Fruit fly (Drosophila melanogaster): Measurements from ENCODE around the gene tos.

Gene tos

dm6 chr2L:18653328-18653675 is 28.6 kb downstream of the tos start (continued):
- peak; percentile 85 for TF ChIP-seq CG31441 (GFP tag; IDR thresholded peaks at IDR 0.05)
- TF ChIP-seq her (GFP tag; optimal IDR thresholded peaks at IDR 0.05): peak; percentile 39
- peak; percentile 77 for TF ChIP-seq Ptx1 (GFP tag; IDR thresholded peaks at IDR 0.05)
- TF ChIP-seq CG15269 (tag; optimal IDR thresholded peaks at IDR 0.05): peak; percentile 62
- TF ChIP-seq dysf (GFP tag; IDR thresholded peaks at IDR 0.05): peak; percentile 69; the same call in 1 of the 3 replicates
- TF ChIP-seq HmgD (GFP tag; optimal IDR thresholded peaks at IDR 0.05): no peak
- peak; percentile 27; the same call in 1 of the 2 replicates for TF ChIP-seq dimm (GFP tag; IDR thresholded peaks at IDR 0.05)
- no peak for TF ChIP-seq CG2202 (tag; optimal IDR thresholded peaks at IDR 0.05)
- TF ChIP-seq trem (tag; optimal IDR thresholded peaks at IDR 0.05): peak; percentile 57
- no peak for TF ChIP-seq CG13894 (tag; optimal IDR thresholded peaks at IDR 0.05)
- TF ChIP-seq peb (GFP tag; IDR thresholded peaks at IDR 0.05): peak; percentile 82
- peak; percentile 88 for TF ChIP-seq CG8388 (GFP tag; optimal IDR thresholded peaks at IDR 0.05)
- TF ChIP-seq mld (GFP tag; IDR thresholded peaks at IDR 0.05; ENCODE audit: partially characterized antibody): no peak
- TF ChIP-seq CG31365 (tag; optimal IDR thresholded peaks at IDR 0.05): peak; percentile 20
- peak; percentile 31 for TF ChIP-seq Lhr (GFP tag; optimal IDR thresholded peaks at IDR 0.05)
- no peak; the same call in 1 of the 2 replicates for TF ChIP-seq chm (GFP tag; IDR thresholded peaks at IDR 0.05)
- no peak for TF ChIP-seq Taf1 (GFP tag; IDR thresholded peaks at IDR 0.05)
- peak in 1 of 3 experiments; percentile 78 for TF ChIP-seq Stat92E (GFP tag; optimal IDR thresholded peaks at IDR 0.05)
- TF ChIP-seq pnt (GFP tag; optimal IDR thresholded peaks at IDR 0.05): peak; percentile 33
- TF ChIP-seq ranshi (GFP tag; IDR thresholded peaks at IDR 0.05): peak; percentile 56; the same call in 1 of the 2 replicates
- TF ChIP-seq Sox102F (GFP tag; optimal IDR thresholded peaks at IDR 0.05): peak; percentile 65
- peak; percentile 48 for TF ChIP-seq grau (tag; optimal IDR thresholded peaks at IDR 0.05)
- TF ChIP-seq trh (GFP tag; optimal IDR thresholded peaks at IDR 0.05): peak; percentile 34
- peak in 1 of 2 experiments; percentile 76 for TF ChIP-seq bsh (GFP tag; optimal IDR thresholded peaks at IDR 0.05)
- peak; percentile 9 for TF ChIP-seq BtbVII (GFP tag; optimal IDR thresholded peaks at IDR 0.05)
- no peak for TF ChIP-seq CrebB (tag; optimal IDR thresholded peaks at IDR 0.05)
- TF ChIP-seq Hmr (GFP tag; optimal IDR thresholded peaks at IDR 0.05): no peak
- peak; percentile 84 for TF ChIP-seq CG15601 (tag; optimal IDR thresholded peaks at IDR 0.05)
- TF ChIP-seq CG11504 (tag; optimal IDR thresholded peaks at IDR 0.05): peak; percentile 64
- TF ChIP-seq bigmax (GFP tag; optimal IDR thresholded peaks at IDR 0.05): no peak
- peak; percentile 71 for TF ChIP-seq CG1233 (GFP tag; optimal IDR thresholded peaks at IDR 0.05)
- peak; percentile 21 for TF ChIP-seq CG3065 (GFP tag; optimal IDR thresholded peaks at IDR 0.05)
- peak; percentile 63 for TF ChIP-seq CG18764 (GFP tag; optimal IDR thresholded peaks at IDR 0.05)
- TF ChIP-seq da (GFP tag; optimal IDR thresholded peaks at IDR 0.05): no peak
- TF ChIP-seq Asciz (GFP tag; optimal IDR thresholded peaks at IDR 0.05): peak; percentile 70
- TF ChIP-seq en (GFP tag; optimal IDR thresholded peaks at IDR 0.05): no peak
- TF ChIP-seq grn (GFP tag; optimal IDR thresholded peaks at IDR 0.05): peak; percentile 37
- no peak for TF ChIP-seq CG6765 (GFP tag; optimal IDR thresholded peaks at IDR 0.05)
- TF ChIP-seq ssp (GFP tag; IDR thresholded peaks at IDR 0.05): peak; percentile 69
- peak; percentile 70 for TF ChIP-seq Abd-B (GFP tag; optimal IDR thresholded peaks at IDR 0.05)
- no peak for TF ChIP-seq abd-A (tag; optimal IDR thresholded peaks at IDR 0.05)
- TF ChIP-seq CG34422 (GFP tag; IDR thresholded peaks at IDR 0.05): peak; percentile 71; the same call in 2 of the 3 replicates
- TF ChIP-seq NC2α (GFP tag; optimal IDR thresholded peaks at IDR 0.05): peak; percentile 29
- TF ChIP-seq H15 (GFP tag; IDR thresholded peaks at IDR 0.05): peak; percentile 75
- no peak for TF ChIP-seq Adf1 (GFP tag; IDR thresholded peaks at IDR 0.05)
- TF ChIP-seq CG10979 (tag; optimal IDR thresholded peaks at IDR 0.05): peak; percentile 87
- peak; percentile 95 for TF ChIP-seq Med (GFP tag)
- no peak for TF ChIP-seq ac (GFP tag; optimal IDR thresholded peaks at IDR 0.05)
- peak; percentile 78 for TF ChIP-seq B-H1 (GFP tag; IDR thresholded peaks at IDR 0.05)
- TF ChIP-seq slou (GFP tag; optimal IDR thresholded peaks at IDR 0.05): peak; percentile 24
- no peak for TF ChIP-seq CG13296 (GFP tag; optimal IDR thresholded peaks at IDR 0.05)

Data from whole organism, embryonic.